Fruit fly (Drosophila melanogaster) whole organism, wandering third instar larva: ENCODE data around the gene COX6CL.

Source experiments
- CG32264 ChIP-seq: fragments of 200-800 bp; sonication (Bioruptor generic); optimal IDR thresholded peaks from 2 replicates; lab custom pipeline; 2016; ENCODE audit warnings: missing biosample characterization, missing genetic modification characterization
- CG9705 ChIP-seq: fragments of 200-800 bp; sonication (Bioruptor generic); optimal IDR thresholded peaks from 2 replicates; lab custom pipeline; 2018; ENCODE audit warnings: missing biosample characterization, mild to moderate bottlenecking, missing genetic modification characterization
- CrebA ChIP-seq: fragments of 200-800 bp; sonication (Bioruptor generic); optimal IDR thresholded peaks from 2 replicates; lab custom pipeline; 2016; ENCODE audit warnings: missing biosample characterization, mild to moderate bottlenecking, missing genetic modification characterization, borderline replicate concordance
- Dfd ChIP-seq: fragments of >200 bp; optimal IDR thresholded peaks from 2 replicates; lab custom pipeline; 2017; ENCODE audit warnings: missing biosample characterization, missing genetic modification characterization
- Dif ChIP-seq: fragments of 200-275, 200-300 bp; sonication (Bioruptor generic); optimal IDR thresholded peaks from 2 replicates; lab custom pipeline; 2018; ENCODE audit warnings: missing biosample characterization, missing genetic modification characterization; ENCODE audit not compliant: partially characterized antibody
- GATAd ChIP-seq: sonication (Bioruptor generic); optimal IDR thresholded peaks from 2 replicates; lab custom pipeline; 2016; ENCODE audit warnings: missing biosample characterization, missing genetic modification characterization
- HLH106 ChIP-seq: fragments of 200-800 bp; optimal IDR thresholded peaks from 3 replicates; lab custom pipeline; 2019; ENCODE audit warnings: missing biosample characterization, mild to moderate bottlenecking, missing genetic modification characterization, moderate library complexity
- Hnf4 ChIP-seq: fragments of 200-800 bp; sonication (Bioruptor generic); optimal IDR thresholded peaks from 2 replicates; lab custom pipeline; 2016; ENCODE audit warnings: missing biosample characterization, mild to moderate bottlenecking, missing genetic modification characterization
- Hr78 ChIP-seq: fragments of >200 bp; optimal IDR thresholded peaks from 2 replicates; lab custom pipeline; 2017; ENCODE audit warnings: missing biosample characterization, missing genetic modification characterization
- Hr83 ChIP-seq: fragments of 200-300 bp; sonication (Bioruptor generic); optimal IDR thresholded peaks from 2 replicates; lab custom pipeline; 2016; ENCODE audit warnings: missing biosample characterization, mild to moderate bottlenecking, missing genetic modification characterization, moderate library complexity; ENCODE audit not compliant: poor library complexity, severe bottlenecking
- Jra ChIP-seq: sonication (Bioruptor generic); optimal IDR thresholded peaks from 2 replicates; lab custom pipeline; 2016; ENCODE audit warnings: missing biosample characterization, missing genetic modification characterization
- Mio ChIP-seq: sonication (Bioruptor generic); optimal IDR thresholded peaks from 2 replicates; lab custom pipeline; 2016; ENCODE audit warnings: missing biosample characterization, missing genetic modification characterization
- Myc ChIP-seq: fragments of >200 bp; optimal IDR thresholded peaks from 2 replicates; lab custom pipeline; 2017
- N ChIP-seq: fragments of >200 bp; optimal IDR thresholded peaks from 2 replicates; lab custom pipeline; 2018; ENCODE audit warnings: missing biosample characterization, missing external identifiers, missing genetic modification characterization
- OdsH ChIP-seq: fragments of 200-800 bp; sonication (Bioruptor generic); optimal IDR thresholded peaks from 2 replicates; lab custom pipeline; 2016; ENCODE audit warnings: missing biosample characterization, mild to moderate bottlenecking, missing genetic modification characterization
- Rel ChIP-seq, 2 experiments: fragments of 200-800 bp; sonication (Bioruptor generic) in 1 of 2; optimal IDR thresholded peaks; 2 replicates in 1 of 2; 3 replicates in 1 of 2; lab custom pipeline; 2016 to 2019; ENCODE audit warnings: mild to moderate bottlenecking in 2 of 2, missing biosample characterization in 2 of 2, missing genetic modification characterization in 2 of 2, moderate library complexity in 1 of 2
- Sp1 ChIP-seq: fragments of 200-800 bp; sonication (Bioruptor generic); optimal IDR thresholded peaks from 3 replicates; lab custom pipeline; 2019; ENCODE audit warnings: missing biosample characterization, mild to moderate bottlenecking, missing genetic modification characterization, moderate library complexity
- Vsx2 ChIP-seq: fragments of 200-300, 225-300 bp; sonication (Bioruptor generic); optimal IDR thresholded peaks from 2 replicates; lab custom pipeline; 2018; ENCODE audit warnings: missing biosample characterization, missing genetic modification characterization; ENCODE audit not compliant: partially characterized antibody
- br ChIP-seq: fragments of 200-800 bp; sonication (Bioruptor generic); optimal IDR thresholded peaks from 2 replicates; lab custom pipeline; 2016; ENCODE audit warnings: missing biosample characterization, missing genetic modification characterization
- dl ChIP-seq, 2 experiments: fragments of 175-275, 200-275 bp in 1 of 2; fragments of 200-275 bp in 1 of 2; sonication (Bioruptor generic); optimal IDR thresholded peaks; lab custom pipeline; 2018; ENCODE audit warnings: mild to moderate bottlenecking in 2 of 2, missing biosample characterization in 2 of 2, missing genetic modification characterization in 2 of 2, moderate library complexity in 2 of 2; ENCODE audit not compliant: partially characterized antibody in 2 of 2, insufficient read depth in 1 of 2
- ey ChIP-seq: fragments of 200-800 bp; sonication (Bioruptor generic); optimal IDR thresholded peaks from 2 replicates; lab custom pipeline; 2016; ENCODE audit warnings: missing biosample characterization, missing genetic modification characterization
- foxo ChIP-seq, 2 experiments: fragments of 200-800 bp; sonication (Bioruptor generic); optimal IDR thresholded peaks; 2 replicates in 1 of 2; 3 replicates in 1 of 2; lab custom pipeline; 2016 to 2017; ENCODE audit warnings: missing biosample characterization in 2 of 2, missing genetic modification characterization in 2 of 2
- fru ChIP-seq: fragments of 200-800 bp; sonication (Bioruptor generic); optimal IDR thresholded peaks from 3 replicates; lab custom pipeline; 2016; ENCODE audit warnings: missing biosample characterization, mild to moderate bottlenecking, missing genetic modification characterization
- h ChIP-seq: fragments of 200-800 bp; sonication (Bioruptor generic); optimal IDR thresholded peaks from 3 replicates; lab custom pipeline; 2016; ENCODE audit warnings: missing biosample characterization, mild to moderate bottlenecking, missing genetic modification characterization
- jim ChIP-seq: fragments of 175-275, 200-325 bp; sonication (Bioruptor generic); optimal IDR thresholded peaks from 2 replicates; lab custom pipeline; 2016; ENCODE audit warnings: missing biosample characterization, mild to moderate bottlenecking, missing genetic modification characterization
- rgr ChIP-seq: fragments of 200-800 bp; sonication (Bioruptor generic); optimal IDR thresholded peaks from 3 replicates; lab custom pipeline; 2016; ENCODE audit warnings: missing biosample characterization, mild to moderate bottlenecking, missing genetic modification characterization
- sage ChIP-seq: fragments of 200-800 bp; sonication (Bioruptor generic); optimal IDR thresholded peaks from 2 replicates; lab custom pipeline; 2016; ENCODE audit warnings: missing biosample characterization, mild to moderate bottlenecking, missing genetic modification characterization
- sv ChIP-seq: fragments of 200-800 bp; sonication (Bioruptor generic); optimal IDR thresholded peaks from 3 replicates; lab custom pipeline; 2016; ENCODE audit warnings: missing biosample characterization, missing genetic modification characterization
- tai ChIP-seq: sonication (Bioruptor generic); optimal IDR thresholded peaks from 2 replicates; lab custom pipeline; 2016; ENCODE audit warnings: missing biosample characterization, missing genetic modification characterization
- usp ChIP-seq: fragments of >200 bp; optimal IDR thresholded peaks from 2 replicates; lab custom pipeline; 2017; ENCODE audit warnings: missing biosample characterization, missing genetic modification characterization
- woc ChIP-seq: sonication (Bioruptor generic); optimal IDR thresholded peaks from 2 replicates; lab custom pipeline; 2016; ENCODE audit warnings: missing biosample characterization, mild to moderate bottlenecking, missing genetic modification characterization

The COX6CL gene

DNA sequence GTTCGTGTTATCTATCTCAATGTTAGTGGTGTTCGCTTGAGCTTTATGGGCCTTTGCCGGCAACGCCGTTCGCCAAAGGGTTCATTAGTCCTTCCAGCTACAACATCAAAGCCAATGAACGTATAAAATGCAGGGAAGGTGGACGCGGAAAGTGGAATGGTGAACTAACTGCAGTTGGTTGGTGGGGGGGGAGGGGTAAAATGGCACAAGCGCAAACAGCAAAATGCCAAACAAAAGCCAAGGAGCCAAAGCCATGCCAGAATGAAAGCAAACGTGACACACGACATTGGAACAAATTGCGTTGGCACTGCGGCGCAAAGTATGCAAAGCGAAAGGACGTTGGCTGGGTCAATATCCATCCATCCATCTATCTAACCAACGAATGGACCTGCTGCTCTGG lies 2.7 kb upstream of the COX6CL start:
- TF ChIP-seq Rel (GFP tag; optimal IDR thresholded peaks at IDR 0.05; lab: Kevin White, UChicago) = no peak
- no peak for TF ChIP-seq Rel (tag; optimal IDR thresholded peaks at IDR 0.05; lab: Kevin White, UChicago)
- TF ChIP-seq Dfd (GFP tag; lab: Kevin White, UChicago) = peak; percentile 95

DNA sequence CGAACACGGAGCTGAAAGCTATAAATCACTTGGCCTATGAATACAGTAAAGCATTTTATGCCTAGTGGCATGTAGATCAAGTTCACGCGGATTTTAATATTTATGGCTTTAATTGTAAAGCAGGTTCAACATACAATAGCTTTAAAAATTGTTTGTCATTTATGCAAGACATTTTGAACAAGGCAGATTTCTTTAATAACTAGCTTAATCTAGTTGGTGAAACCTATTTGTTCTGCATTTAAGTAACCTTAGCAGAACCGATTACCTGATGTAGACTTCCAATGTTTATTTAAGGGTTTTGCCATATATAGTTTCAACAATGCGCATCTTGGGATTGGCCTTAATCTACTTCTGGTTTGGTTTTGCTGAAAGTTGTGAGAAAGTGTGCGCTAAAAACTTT lies 7.0 kb downstream of the COX6CL start, which contains the start of gene CG43307:
Gene CG43307, plus strand, starts transcription at position 301 of the 400 bp plus-strand sequence.
- no peak for TF ChIP-seq h (GFP tag; lab: Kevin White, UChicago)
- TF ChIP-seq Dfd (GFP tag; lab: Kevin White, UChicago) = no peak
- TF ChIP-seq Jra (GFP tag; lab: Kevin White, UChicago) = no peak
- TF ChIP-seq CrebA (GFP tag; lab: Kevin White, UChicago) = no peak
- TF ChIP-seq Mio = no peak
- no peak for TF ChIP-seq woc (GFP tag; lab: Kevin White, UChicago)
- no peak for TF ChIP-seq Hr83 (GFP tag; lab: Kevin White, UChicago)
- TF ChIP-seq Vsx2 = no peak
- no peak for TF ChIP-seq N (GFP tag; lab: Kevin White, UChicago)
- no peak for TF ChIP-seq GATAd
- no peak for TF ChIP-seq OdsH (GFP tag; lab: Kevin White, UChicago)
- TF ChIP-seq tai (GFP tag; lab: Kevin White, UChicago) = no peak
- TF ChIP-seq CG9705 = no peak

DNA sequence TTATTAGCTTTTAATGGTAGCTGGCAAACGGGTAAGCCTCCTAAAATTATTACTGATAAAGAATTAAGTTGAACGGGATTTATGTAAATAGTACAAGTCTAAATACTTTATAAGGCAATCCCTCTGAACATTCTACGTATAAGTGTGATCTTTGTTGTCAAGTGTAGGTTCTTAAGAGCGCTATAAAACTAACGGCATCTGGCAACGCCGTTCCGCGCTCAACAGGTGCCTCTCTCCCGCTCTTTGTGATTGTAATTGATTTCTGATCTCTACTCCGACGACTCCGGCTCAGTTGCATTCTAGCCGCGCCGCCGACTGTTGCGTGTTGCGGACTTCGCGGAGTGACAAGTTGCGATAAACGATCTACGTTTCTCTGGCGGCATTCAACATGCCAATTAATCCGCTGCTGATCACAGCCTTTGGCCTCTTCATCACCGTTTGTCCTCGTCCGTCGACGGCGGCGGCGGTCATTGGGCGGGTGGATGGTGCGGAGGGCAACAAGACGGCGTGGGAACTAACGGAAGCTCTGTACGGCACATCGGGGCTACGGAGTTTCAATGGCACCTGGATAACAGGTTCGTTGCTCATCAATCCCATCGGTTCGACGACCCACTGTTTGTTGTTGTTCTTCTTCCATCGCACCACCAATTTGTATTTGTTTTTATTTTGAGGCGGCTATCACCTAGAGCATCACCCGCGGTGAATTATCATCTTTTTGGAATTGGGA lies 13.0 kb downstream of the COX6CL start, which contains the start of gene CG11034:
Gene CG11034, plus strand, starts transcription at position 305 of the 727 bp plus-strand sequence.
- TF ChIP-seq foxo (GFP tag; optimal IDR thresholded peaks at IDR 0.05; lab: Kevin White, UChicago) (no peak), dl (GFP tag; optimal IDR thresholded peaks at IDR 0.05; lab: Kevin White, UChicago; ENCODE audit: insufficient read depth in 1 of 2, partially characterized antibody in 2 of 2) (peak; percentile 56 to 62), HLH106 (tag; lab: Kevin White, UChicago) (peak; percentile 27), Dif (peak; percentile 26), br (GFP tag; lab: Kevin White, UChicago) (peak; percentile 2), jim (GFP tag; lab: Kevin White, UChicago) (no peak), woc (GFP tag; lab: Kevin White, UChicago) (peak; percentile 4)

DNA sequence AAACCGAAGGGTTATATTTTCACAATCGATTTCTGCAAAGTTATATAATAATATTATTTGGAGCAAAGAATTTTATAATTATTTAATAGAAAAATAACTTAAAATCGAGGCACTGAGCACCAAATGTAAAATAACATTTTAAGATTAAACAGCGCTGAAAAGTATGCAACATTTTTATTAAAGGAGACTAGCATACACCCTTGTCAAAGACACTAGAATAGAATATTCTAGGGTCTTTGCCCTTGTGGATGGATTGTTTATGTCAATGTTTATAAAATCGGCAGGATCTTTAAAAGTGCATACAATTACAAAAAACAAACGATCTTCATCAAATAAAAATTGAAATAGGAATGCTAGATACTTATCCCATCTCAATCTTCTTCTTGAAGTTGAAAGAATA lies 14.2 kb downstream of the COX6CL start:
- no peak for TF ChIP-seq br (GFP tag; lab: Kevin White, UChicago)
- no peak for TF ChIP-seq Hnf4 (GFP tag; lab: Kevin White, UChicago)
- no peak for TF ChIP-seq Dfd (GFP tag; lab: Kevin White, UChicago)
- TF ChIP-seq fru (GFP tag; lab: Kevin White, UChicago) = no peak
- no peak for TF ChIP-seq Myc
- no peak for TF ChIP-seq Hr78
- no peak for TF ChIP-seq foxo (GFP tag; optimal IDR thresholded peaks at IDR 0.05; lab: Kevin White, UChicago)
- no peak for TF ChIP-seq N (GFP tag; lab: Kevin White, UChicago)

dm6 chr2L:5801926-5802325 lies 16.3 kb downstream of the COX6CL start, which contains the start of the genes CG14005 and CG7239:
Gene CG14005, minus strand, starts transcription at chr2L:5801975.
Gene CG7239, plus strand, starts transcription at chr2L:5802220.
- TF ChIP-seq Rel (GFP tag; optimal IDR thresholded peaks at IDR 0.05; lab: Kevin White, UChicago) = no peak
- TF ChIP-seq Rel (tag; optimal IDR thresholded peaks at IDR 0.05; lab: Kevin White, UChicago) = peak; percentile 11
- no peak for TF ChIP-seq sage (GFP tag; lab: Kevin White, UChicago)
- TF ChIP-seq sv (GFP tag; lab: Kevin White, UChicago) = no peak
- TF ChIP-seq, all 38 proteins: peak for 1

DNA sequence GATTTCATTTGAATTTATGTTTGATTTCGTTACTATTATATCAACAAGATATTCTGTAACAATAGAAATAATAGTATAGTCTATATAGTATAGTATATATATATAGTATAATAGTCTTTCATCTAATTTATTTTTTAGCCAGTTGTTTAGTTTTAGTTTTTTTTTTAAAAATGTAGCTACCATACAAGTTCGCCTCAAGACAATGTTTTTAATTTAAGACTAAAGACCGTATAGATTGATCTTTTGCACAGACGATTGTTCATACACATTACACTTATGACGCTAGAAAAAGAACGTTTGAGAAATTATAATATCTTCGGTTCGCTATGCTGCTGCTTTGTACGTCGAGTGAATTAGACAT lies 17.9 kb downstream of the COX6CL start:
- TF ChIP-seq Mio (no peak), CG32264 (GFP tag; lab: Kevin White, UChicago) (no peak), ey (GFP tag; lab: Kevin White, UChicago) (no peak), sv (GFP tag; lab: Kevin White, UChicago) (no peak), Sp1 (no peak), br (GFP tag; lab: Kevin White, UChicago) (no peak), CrebA (GFP tag; lab: Kevin White, UChicago) (no peak), sage (GFP tag; lab: Kevin White, UChicago) (no peak), rgr (GFP tag; lab: Kevin White, UChicago) (no peak), usp (GFP tag; lab: Kevin White, UChicago) (no peak), Myc (no peak), h (GFP tag; lab: Kevin White, UChicago) (no peak), Vsx2 (no peak)
